Fruit fly (Drosophila melanogaster) whole organism, embryonic: ENCODE measurements around the gene CG5516.

ENCODE experiments used
- Aef1 ChIP-seq: fragments of 200-800 bp; sonication (Bioruptor generic); IDR thresholded peaks from 3 replicates; pipeline ENCODE4 v1.3.6; 2022; ENCODE audit warnings: missing biosample characterization, missing genetic modification characterization
- B-H1 ChIP-seq: fragments of 200-800 bp; sonication (Bioruptor generic); IDR thresholded peaks from 3 replicates; pipeline ENCODE4 v1.3.6; 2022; ENCODE audit warnings: missing biosample characterization, missing genetic modification characterization
- BtbVII ChIP-seq: fragments of 200-800 bp; sonication (Bioruptor generic); optimal IDR thresholded peaks from 3 replicates; lab custom pipeline; 2017; ENCODE audit warnings: missing biosample characterization, mild to moderate bottlenecking, missing genetic modification characterization
- CG10431 ChIP-seq: fragments of 200-800 bp; sonication (Bioruptor generic); optimal IDR thresholded peaks from 3 replicates; lab custom pipeline; 2018; ENCODE audit warnings: missing biosample characterization, mild to moderate bottlenecking, missing genetic modification characterization
- CG10565 ChIP-seq: fragments of 200-800 bp; sonication (Bioruptor generic); optimal IDR thresholded peaks from 3 replicates; lab custom pipeline; 2016; ENCODE audit warnings: missing biosample characterization, mild to moderate bottlenecking, missing genetic modification characterization
- CG11456 ChIP-seq: fragments of 200-800 bp; sonication (Bioruptor generic); IDR thresholded peaks from 3 replicates; pipeline ENCODE4 v1.3.6; 2022; ENCODE audit warnings: missing biosample characterization, missing genetic modification characterization
- CG12659 ChIP-seq: fragments of 200-800 bp; sonication (Bioruptor generic); optimal IDR thresholded peaks from 3 replicates; lab custom pipeline; 2017; ENCODE audit warnings: mild to moderate bottlenecking, missing biosample characterization, missing genetic modification reagents, missing genetic modification characterization
- CG13287 ChIP-seq: fragments of 200-800 bp; sonication (Bioruptor generic); IDR thresholded peaks from 2 replicates; pipeline ENCODE4 v1.3.6; 2022; ENCODE audit warnings: missing biosample characterization, missing genetic modification characterization; ENCODE audit not compliant: partially characterized antibody
- CG14860 ChIP-seq: fragments of 200-800 bp; sonication (Bioruptor generic); IDR thresholded peaks from 3 replicates; pipeline ENCODE4 v1.3.6; 2022; ENCODE audit warnings: missing biosample characterization, missing genetic modification characterization; ENCODE audit not compliant: partially characterized antibody
- CG15073 ChIP-seq: fragments of 200-800 bp; sonication (Bioruptor generic); optimal IDR thresholded peaks from 2 replicates; lab custom pipeline; 2016; ENCODE audit warnings: missing biosample characterization, missing genetic modification characterization
- CG1529 ChIP-seq: fragments of 200-800 bp; sonication (Bioruptor generic); optimal IDR thresholded peaks from 3 replicates; lab custom pipeline; 2018; ENCODE audit warnings: missing biosample characterization, missing genetic modification characterization
- CG15479 ChIP-seq: fragments of 200-800 bp; sonication (Bioruptor generic); optimal IDR thresholded peaks from 3 replicates; lab custom pipeline; 2019; ENCODE audit warnings: missing biosample characterization, mild to moderate bottlenecking, missing genetic modification characterization, moderate library complexity
- CG1602 ChIP-seq: fragments of 200-800 bp; sonication (Bioruptor generic); optimal IDR thresholded peaks from 3 replicates; lab custom pipeline; 2016; ENCODE audit warnings: missing biosample characterization, missing genetic modification characterization
- CG17328 ChIP-seq: fragments of 200-800 bp; sonication (Bioruptor generic); IDR thresholded peaks from 2 replicates; pipeline ENCODE4 v1.3.6; 2022; ENCODE audit warnings: missing biosample characterization, missing genetic modification characterization
- CG2875 ChIP-seq: fragments of 200-800 bp; sonication (Bioruptor generic); optimal IDR thresholded peaks from 2 replicates; lab custom pipeline; 2017; ENCODE audit warnings: missing biosample characterization, mild to moderate bottlenecking, missing genetic modification characterization, missing genetic modification reagents
- CG30431 ChIP-seq: fragments of 200-800 bp; sonication (Bioruptor generic); optimal IDR thresholded peaks from 2 replicates; lab custom pipeline; 2017; ENCODE audit warnings: missing biosample characterization, missing genetic modification characterization
- CG32772 ChIP-seq: fragments of 200-800 bp; sonication (Bioruptor generic); IDR thresholded peaks from 2 replicates; pipeline ENCODE4 v1.3.6; 2022; ENCODE audit warnings: missing biosample characterization, missing genetic modification characterization
- CG33213 ChIP-seq: fragments of 200-800 bp; sonication (Bioruptor generic); optimal IDR thresholded peaks from 3 replicates; lab custom pipeline; 2016; ENCODE audit warnings: missing biosample characterization, missing genetic modification characterization
- CG33557 ChIP-seq: fragments of 200-800 bp; sonication (Bioruptor generic); optimal IDR thresholded peaks from 2 replicates; lab custom pipeline; 2019; ENCODE audit warnings: missing biosample characterization, mild to moderate bottlenecking, missing genetic modification characterization, moderate library complexity
- CG4854 ChIP-seq: fragments of 200-800 bp; sonication (Bioruptor generic); optimal IDR thresholded peaks from 2 replicates; lab custom pipeline; 2016; ENCODE audit warnings: missing biosample characterization, missing genetic modification characterization, inconsistent platforms
- CG5245 ChIP-seq: fragments of 200-800 bp; sonication (Bioruptor generic); optimal IDR thresholded peaks from 3 replicates; lab custom pipeline; 2016; ENCODE audit warnings: missing biosample characterization, missing genetic modification characterization
- CG6175 ChIP-seq: fragments of 200-800 bp; sonication (Bioruptor generic); IDR thresholded peaks from 3 replicates; pipeline ENCODE4 v1.3.6; 2022; ENCODE audit warnings: missing biosample characterization, missing genetic modification characterization
- CG7987 ChIP-seq: fragments of 200-800 bp; sonication (Bioruptor generic); optimal IDR thresholded peaks from 2 replicates; lab custom pipeline; 2018; ENCODE audit warnings: missing biosample characterization, mild to moderate bottlenecking, missing genetic modification characterization, moderate library complexity
- Dp ChIP-seq: fragments of 200-800 bp; sonication (Bioruptor generic); optimal IDR thresholded peaks from 2 replicates; lab custom pipeline; 2018; ENCODE audit warnings: missing biosample characterization, mild to moderate bottlenecking, missing genetic modification characterization, moderate library complexity
- E2f1 ChIP-seq: fragments of 200-800 bp; sonication (Bioruptor generic); IDR thresholded peaks from 2 replicates; pipeline ENCODE4 v1.3.6; 2022; ENCODE audit warnings: missing biosample characterization, missing genetic modification characterization
- Gsc ChIP-seq: fragments of 200-800 bp; sonication (Bioruptor generic); IDR thresholded peaks from 2 replicates; pipeline ENCODE4 v1.3.6; 2022; ENCODE audit warnings: missing biosample characterization, missing genetic modification characterization
- Oaz ChIP-seq: fragments of 200-800 bp; sonication (Bioruptor generic); IDR thresholded peaks from 2 replicates; pipeline ENCODE4 v1.3.6; 2022; ENCODE audit warnings: missing biosample characterization, missing genetic modification characterization
- Poxn ChIP-seq: fragments of 200-800 bp; sonication (Bioruptor generic); IDR thresholded peaks from 2 replicates; pipeline ENCODE4 v1.3.6; 2022; ENCODE audit warnings: missing biosample characterization, missing genetic modification characterization
- abd-A ChIP-seq: fragments of 200-800 bp; sonication (Bioruptor generic); optimal IDR thresholded peaks from 3 replicates; lab custom pipeline; 2019; ENCODE audit warnings: missing biosample characterization, mild to moderate bottlenecking, missing genetic modification characterization, moderate library complexity
- ase ChIP-seq: fragments of 200-800 bp; sonication (Bioruptor generic); IDR thresholded peaks from 3 replicates; pipeline ENCODE4 v1.3.6; 2022; ENCODE audit warnings: missing biosample characterization, missing genetic modification characterization
- caup ChIP-seq: fragments of 200-800 bp; sonication (Bioruptor generic); optimal IDR thresholded peaks from 3 replicates; lab custom pipeline; 2017; ENCODE audit warnings: missing biosample characterization, mild to moderate bottlenecking, missing genetic modification characterization, moderate library complexity; ENCODE audit not compliant: severe bottlenecking
- chinmo ChIP-seq: fragments of 200-800 bp; sonication (Bioruptor generic); IDR thresholded peaks from 4 replicates; pipeline ENCODE4 v1.3.6; 2022; ENCODE audit warnings: missing biosample characterization, missing genetic modification characterization; ENCODE audit not compliant: partially characterized antibody
- emc ChIP-seq: fragments of 200-800 bp; sonication (Bioruptor generic); optimal IDR thresholded peaks from 2 replicates; lab custom pipeline; 2016; ENCODE audit warnings: missing biosample characterization, missing genetic modification characterization
- eyg ChIP-seq: fragments of 200-800 bp; sonication (Bioruptor generic); optimal IDR thresholded peaks from 3 replicates; lab custom pipeline; 2016; ENCODE audit warnings: missing biosample characterization, missing genetic modification characterization
- fd102C ChIP-seq: fragments of 200-800 bp; sonication (Bioruptor generic); optimal IDR thresholded peaks from 2 replicates; lab custom pipeline; 2018; ENCODE audit warnings: missing biosample characterization, mild to moderate bottlenecking, missing genetic modification characterization, moderate library complexity
- fd96Cb ChIP-seq: fragments of 200-800 bp; sonication (Bioruptor generic); optimal IDR thresholded peaks from 2 replicates; lab custom pipeline; 2018; ENCODE audit warnings: missing biosample characterization, mild to moderate bottlenecking, missing genetic modification characterization, moderate library complexity
- gro ChIP-seq: fragments of 200-800 bp; sonication (Bioruptor generic); optimal IDR thresholded peaks from 2 replicates; lab custom pipeline; 2016; ENCODE audit warnings: missing biosample characterization, missing genetic modification characterization
- gsb ChIP-seq: fragments of 200-800 bp; sonication (Bioruptor generic); IDR thresholded peaks from 2 replicates; pipeline ENCODE4 v1.3.6; 2022; ENCODE audit warnings: missing biosample characterization, missing genetic modification characterization
- h ChIP-seq: fragments of >200 bp; optimal IDR thresholded peaks from 2 replicates; lab custom pipeline; 2017
- jing ChIP-seq: fragments of 200-800 bp; sonication (Bioruptor generic); optimal IDR thresholded peaks from 2 replicates; lab custom pipeline; 2018; ENCODE audit warnings: missing biosample characterization, mild to moderate bottlenecking, missing genetic modification characterization
- jumu ChIP-seq: fragments of 200-800 bp; sonication (Bioruptor generic); optimal IDR thresholded peaks from 3 replicates; lab custom pipeline; 2016; ENCODE audit warnings: missing biosample characterization, missing genetic modification characterization
- lmd ChIP-seq: fragments of 200-800 bp; sonication (Bioruptor generic); IDR thresholded peaks from 2 replicates; pipeline ENCODE4 v1.3.6; 2022; ENCODE audit warnings: missing biosample characterization, missing genetic modification characterization
- lov ChIP-seq, 2 experiments: fragments of 200-800 bp in 1 of 2; fragments of >200 bp in 1 of 2; sonication (Bioruptor generic) in 1 of 2; IDR thresholded peaks in 1 of 2; optimal IDR thresholded peaks in 1 of 2; 2 replicates in 1 of 2; 3 replicates in 1 of 2; pipeline versions ENCODE4 v1.3.6 to Lab custom; 2017 to 2022; ENCODE audit warnings: missing biosample characterization in 1 of 2, missing genetic modification characterization in 1 of 2
- maf-S ChIP-seq: fragments of 200-800 bp; sonication (Bioruptor generic); optimal IDR thresholded peaks from 2 replicates; lab custom pipeline; 2016; ENCODE audit warnings: missing biosample characterization, missing genetic modification characterization
- odd ChIP-seq: fragments of 200-800 bp; sonication (Bioruptor generic); optimal IDR thresholded peaks from 2 replicates; lab custom pipeline; 2017; ENCODE audit warnings: missing biosample characterization, mild to moderate bottlenecking, missing genetic modification characterization
- org-1 ChIP-seq: fragments of 200-800 bp; sonication (Bioruptor generic); optimal IDR thresholded peaks from 2 replicates; lab custom pipeline; 2017; ENCODE audit warnings: missing biosample characterization, missing genetic modification characterization
- pb ChIP-seq: fragments of 200-800 bp; sonication (Bioruptor generic); optimal IDR thresholded peaks from 3 replicates; lab custom pipeline; 2016; ENCODE audit warnings: missing biosample characterization, missing genetic modification characterization
- pita ChIP-seq: fragments of 200-800 bp; sonication (Bioruptor generic); optimal IDR thresholded peaks from 2 replicates; lab custom pipeline; 2017; ENCODE audit warnings: missing biosample characterization, mild to moderate bottlenecking, missing genetic modification characterization
- repo ChIP-seq: fragments of 200-800 bp; sonication (Bioruptor generic); optimal IDR thresholded peaks from 2 replicates; lab custom pipeline; 2016; ENCODE audit warnings: missing biosample characterization, missing genetic modification characterization
- sob ChIP-seq: fragments of 200-800 bp; sonication (Bioruptor generic); IDR thresholded peaks from 2 replicates; pipeline ENCODE4 v1.3.6; 2022; ENCODE audit warnings: missing biosample characterization, missing genetic modification characterization
- trh ChIP-seq: fragments of 200-800 bp; sonication (Bioruptor generic); optimal IDR thresholded peaks from 2 replicates; lab custom pipeline; 2016; ENCODE audit warnings: missing biosample characterization, missing genetic modification characterization
- twi ChIP-seq: fragments of 200-800 bp; optimal IDR thresholded peaks from 2 replicates; lab custom pipeline; 2019; ENCODE audit warnings: missing biosample characterization, mild to moderate bottlenecking, missing genetic modification characterization, moderate library complexity

The CG5516 gene

DNA sequence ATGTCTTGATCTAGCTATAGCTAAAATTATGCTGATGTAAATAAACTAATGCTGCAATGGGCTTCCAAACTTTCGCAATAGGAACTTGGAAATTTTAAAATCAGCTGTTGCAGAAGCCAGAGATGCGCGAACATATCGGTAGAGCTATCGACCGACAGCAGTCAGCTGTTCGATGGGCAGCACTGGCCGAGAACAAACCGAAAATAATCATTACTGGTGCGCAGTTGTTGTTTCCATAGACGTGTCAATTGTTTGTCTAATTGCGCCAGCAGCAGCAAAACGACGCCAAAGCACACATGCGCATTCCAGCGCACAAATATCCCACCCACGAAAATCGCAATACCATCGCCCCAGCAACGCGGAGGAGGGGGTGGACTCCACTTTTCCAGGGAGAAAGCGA is 28.7 kb upstream of the CG5516 start, which contains the start of gene Sap47 (continued):
- no peak for TF ChIP-seq Oaz (GFP tag; lab: Robert Waterston, UW)
- TF ChIP-seq CG1529 (GFP tag; lab: Kevin White, UChicago): no peak
- TF ChIP-seq CG6175 (GFP tag; lab: Robert Waterston, UW): no peak
- no peak for TF ChIP-seq E2f1 (GFP tag; lab: Robert Waterston, UW)
- no peak for TF ChIP-seq B-H1
- no peak for TF ChIP-seq pb (GFP tag; lab: Kevin White, UChicago)
- TF ChIP-seq CG12659: peak; percentile 49
- peak; percentile 63 for TF ChIP-seq Dp (GFP tag; lab: Kevin White, UChicago)
- TF ChIP-seq CG10565 (GFP tag; lab: Kevin White, UChicago): no peak
- TF ChIP-seq CG10431 (GFP tag; lab: Kevin White, UChicago): no peak
- no peak for TF ChIP-seq Poxn (GFP tag; lab: Robert Waterston, UW)
- no peak for TF ChIP-seq lmd (GFP tag; lab: Robert Waterston, UW)
- TF ChIP-seq maf-S (GFP tag; lab: Kevin White, UChicago): no peak
- TF ChIP-seq fd96Cb (tag; lab: Kevin White, UChicago): no peak
- no peak for TF ChIP-seq CG11456 (GFP tag; lab: Robert Waterston, UW)
- no peak for TF ChIP-seq jing
- TF ChIP-seq eyg (GFP tag; lab: Kevin White, UChicago): no peak
- no peak for TF ChIP-seq CG15073 (GFP tag; lab: Kevin White, UChicago)
- TF ChIP-seq Gsc (GFP tag; lab: Robert Waterston, UW): no peak
- TF ChIP-seq CG15479: peak; percentile 34
- no peak for TF ChIP-seq h (lab: Kevin White, UChicago)
- TF ChIP-seq emc (GFP tag; lab: Kevin White, UChicago): no peak
- peak; percentile 90 for TF ChIP-seq CG13287 (GFP tag; lab: Robert Waterston, UW)
- no peak for TF ChIP-seq org-1 (GFP tag; lab: Kevin White, UChicago)
- TF ChIP-seq CG14860 (GFP tag; lab: Robert Waterston, UW): peak; percentile 74
- no peak for TF ChIP-seq lov (optimal IDR thresholded peaks at IDR 0.05; lab: Kevin White, UChicago)
- no peak for TF ChIP-seq lov (GFP tag; IDR thresholded peaks at IDR 0.05; lab: Robert Waterston, UW)
- no peak for TF ChIP-seq gro
- no peak for TF ChIP-seq CG1602
- TF ChIP-seq trh (GFP tag; lab: Kevin White, UChicago): no peak
- TF ChIP-seq fd102C (GFP tag; lab: Kevin White, UChicago): no peak
- no peak for TF ChIP-seq CG5245 (GFP tag; lab: Kevin White, UChicago)
- TF ChIP-seq ase (GFP tag; lab: Robert Waterston, UW): no peak
- no peak for TF ChIP-seq CG33213 (GFP tag; lab: Kevin White, UChicago)
- TF ChIP-seq twi (tag; lab: Kevin White, UChicago): peak; percentile 2
- no peak for TF ChIP-seq CG30431
- TF ChIP-seq BtbVII: no peak
- TF ChIP-seq repo (GFP tag; lab: Kevin White, UChicago): no peak
- no peak for TF ChIP-seq CG33557 (GFP tag; lab: Kevin White, UChicago)
- no peak for TF ChIP-seq pita (GFP tag; lab: Kevin White, UChicago)
- TF ChIP-seq chinmo: peak; percentile 96
- TF ChIP-seq CG32772: no peak
- no peak for TF ChIP-seq CG17328 (GFP tag; lab: Robert Waterston, UW)
- no peak for TF ChIP-seq jumu (GFP tag; lab: Kevin White, UChicago)
- TF ChIP-seq odd (GFP tag; lab: Kevin White, UChicago): no peak
- TF ChIP-seq Aef1 (GFP tag; lab: Robert Waterston, UW): peak; percentile 37; the same call in 1 of the 3 replicates
- TF ChIP-seq gsb (GFP tag; lab: Robert Waterston, UW): peak; percentile 42; the same call in 1 of the 2 replicates
- no peak for TF ChIP-seq sob
- no peak for TF ChIP-seq CG7987 (GFP tag; lab: Kevin White, UChicago)
- no peak for TF ChIP-seq CG4854 (GFP tag; lab: Kevin White, UChicago)
- no peak for TF ChIP-seq CG2875
- no peak for TF ChIP-seq caup (GFP tag; lab: Kevin White, UChicago)
- peak; percentile 96 for TF ChIP-seq abd-A (tag; lab: Kevin White, UChicago)
